Worm (Caenorhabditis elegans): ENCODE measurements around the gene ZC168.2.

ZC168.2 gene

DNA sequence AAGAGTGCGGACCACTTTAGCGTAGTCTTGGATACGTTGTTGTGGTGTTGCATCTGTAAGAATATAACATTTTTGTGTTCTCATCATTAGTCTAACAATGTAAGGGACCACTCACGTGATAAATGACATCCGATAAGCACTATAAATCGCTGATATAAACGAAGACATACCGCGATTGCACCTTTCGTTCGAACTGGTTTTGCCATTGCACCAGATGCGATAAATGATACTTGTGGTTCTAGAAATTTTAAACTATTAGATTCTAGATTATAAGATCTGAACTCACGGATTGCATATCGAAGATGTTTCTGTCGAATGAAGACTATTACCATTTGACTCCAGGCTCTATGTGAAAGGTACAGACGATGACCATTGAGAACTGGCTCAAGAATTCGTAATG is 43.5 kb downstream of the ZC168.2 start:
- TF ChIP-seq aha-1 (tag) (peak; percentile 94), lir-3 (tag; optimal IDR thresholded peaks at IDR 0.05) (no peak)

DNA sequence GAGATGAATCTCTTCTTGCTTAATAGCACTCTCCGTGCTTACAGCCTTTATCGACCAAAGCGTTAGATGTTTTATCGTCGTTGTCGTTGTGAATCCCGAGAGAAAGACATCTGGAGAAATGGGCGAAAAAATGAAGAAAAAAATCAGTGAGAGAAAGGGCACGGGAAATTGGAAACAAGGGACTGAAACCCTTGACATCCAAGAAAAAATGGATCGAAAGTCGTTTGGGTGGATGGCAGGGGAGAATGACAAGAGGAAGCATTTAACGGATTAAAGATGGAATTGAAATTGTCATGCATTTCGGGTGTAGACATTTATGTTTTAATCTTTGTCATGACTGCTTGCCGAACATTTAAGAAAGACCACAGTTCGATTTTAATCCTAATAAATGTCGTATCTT is 46.0 kb downstream of the ZC168.2 start, which contains the start of gene inpp-1:
Gene inpp-1, minus strand, starts transcription at position 101 of the 400 bp plus-strand sequence.
- no peak for TF ChIP-seq nhr-76 (tag; optimal IDR thresholded peaks at IDR 0.05)
- TF ChIP-seq ztf-7 (tag; optimal IDR thresholded peaks at IDR 0.05) = no peak
- no peak for TF ChIP-seq arid-1 (GFP tag; conservative IDR thresholded peaks at IDR 0.05)
- no peak for TF ChIP-seq lin-13 (GFP tag; optimal IDR thresholded peaks at IDR 0.05)
- TF ChIP-seq aha-1 (tag) = no peak
- TF ChIP-seq ceh-62 (tag; optimal IDR thresholded peaks at IDR 0.05) = no peak
- TF ChIP-seq rbr-2 (tag; optimal IDR thresholded peaks at IDR 0.05) = no peak
- no peak for TF ChIP-seq lin-15B (tag; optimal IDR thresholded peaks at IDR 0.05)
- TF ChIP-seq nhr-102 (tag; optimal IDR thresholded peaks at IDR 0.05) = no peak
- TF ChIP-seq hmg-1.1 (GFP tag; IDR thresholded peaks at IDR 0.05) = no peak
- no peak for TF ChIP-seq fos-1 (tag; optimal IDR thresholded peaks at IDR 0.05)
- TF ChIP-seq ceh-44 (GFP tag; IDR thresholded peaks at IDR 0.05) = no peak
- no peak for TF ChIP-seq lir-3 (tag; optimal IDR thresholded peaks at IDR 0.05)
- no peak for TF ChIP-seq mes-2 (tag; optimal IDR thresholded peaks at IDR 0.05; ENCODE audit: poor library complexity, severe bottlenecking)
- TF ChIP-seq vab-7 (GFP tag; IDR thresholded peaks at IDR 0.05) = no peak

DNA sequence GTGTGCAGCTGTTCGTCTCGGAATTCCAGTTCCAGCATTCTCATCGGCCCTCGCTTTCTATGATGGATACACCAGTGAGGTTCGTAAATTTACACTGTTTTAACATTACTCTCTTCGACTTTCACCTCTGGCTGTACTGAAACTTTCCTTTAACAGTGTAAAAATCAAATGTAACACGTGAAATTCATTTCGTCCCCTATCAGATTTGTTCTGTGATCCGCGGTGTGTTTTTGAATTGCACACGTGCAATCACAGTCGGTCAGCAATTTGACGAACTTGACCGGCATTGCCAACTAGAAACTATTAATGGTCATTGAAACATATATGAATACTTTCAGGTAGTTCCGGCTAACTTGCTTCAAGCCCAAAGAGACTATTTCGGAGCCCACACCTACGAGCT is 49.2 kb downstream of the ZC168.2 start:
- TF ChIP-seq ceh-32 (tag; optimal IDR thresholded peaks at IDR 0.05; ENCODE audit: poor library complexity) (no peak), nhr-28 (tag; optimal IDR thresholded peaks at IDR 0.05) (peak; percentile 7), nhr-237 (tag; optimal IDR thresholded peaks at IDR 0.05) (no peak), mxl-2 (GFP tag; conservative IDR thresholded peaks at IDR 0.05) (0 out of 2 replicates have a peak, but pooled peaks have one; percentile 49), nhr-48 (tag; optimal IDR thresholded peaks at IDR 0.05) (no peak), hlh-30 (tag; optimal IDR thresholded peaks at IDR 0.05; ENCODE audit: insufficient read depth) (peak; percentile 17), lir-3 (tag; optimal IDR thresholded peaks at IDR 0.05) (no peak), dpl-1 (GFP tag; optimal IDR thresholded peaks at IDR 0.05) (no peak), mxl-3 (GFP tag; optimal IDR thresholded peaks at IDR 0.05) (peak; percentile 1), unc-130 (GFP tag; optimal IDR thresholded peaks at IDR 0.05) (no peak), unc-62 (GFP tag; optimal IDR thresholded peaks at IDR 0.05 in 1 of 2) (peak in 1 of 2 experiments; percentile 66), unc-62 (tag; optimal IDR thresholded peaks at IDR 0.05) (no peak)

DNA sequence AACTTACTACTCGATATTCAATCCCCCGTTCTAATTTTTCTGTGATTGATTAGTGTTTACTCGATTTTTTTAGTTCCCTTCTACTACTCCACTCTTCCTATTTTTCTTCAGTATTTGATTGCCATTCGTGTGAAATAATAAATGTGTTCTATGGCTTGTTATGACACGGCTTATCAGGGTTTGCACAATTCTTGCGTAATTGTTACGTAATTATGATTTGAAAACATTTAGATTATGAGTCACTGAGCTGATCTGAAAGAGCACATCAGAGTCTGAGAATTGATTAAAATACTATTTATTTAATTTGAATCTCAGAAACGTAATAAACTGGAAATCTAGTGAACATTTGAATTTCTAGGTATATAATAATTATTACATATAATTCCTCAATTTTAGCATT is 49.8 kb downstream of the ZC168.2 start:
- TF ChIP-seq gei-8 (GFP tag; optimal IDR thresholded peaks at IDR 0.05) (no peak), snpc-1.2 (GFP tag; IDR thresholded peaks at IDR 0.05) (0 out of 2 replicates have a peak, but pooled peaks have one; percentile 14)

DNA sequence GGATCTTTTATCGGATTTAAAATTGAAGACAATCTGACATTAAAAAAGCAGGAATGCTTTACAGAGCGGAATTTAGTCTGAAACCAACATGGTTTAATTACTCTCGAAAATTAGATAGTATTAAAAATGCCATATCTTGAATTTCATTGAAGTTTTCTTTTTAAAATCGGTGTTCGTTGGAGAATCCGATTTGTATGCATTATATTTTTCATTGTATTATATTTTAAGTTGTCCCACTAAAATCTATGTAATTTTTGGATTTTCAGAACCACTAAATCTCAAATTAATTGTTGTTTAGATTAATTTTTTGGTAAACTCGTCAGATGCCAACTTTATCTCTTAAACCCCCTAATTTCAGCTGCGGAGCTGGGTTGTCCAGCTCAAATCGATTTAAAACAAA is 50.7 kb downstream of the ZC168.2 start:
- peak; percentile 57; the same call in 1 of the 2 replicates for TF ChIP-seq ctbp-1 (GFP tag; IDR thresholded peaks at IDR 0.05)
- no peak for TF ChIP-seq ZK337.2 (GFP tag; IDR thresholded peaks at IDR 0.05)
- TF ChIP-seq madf-9 (GFP tag; conservative IDR thresholded peaks at IDR 0.05) = 0 out of 2 replicates have a peak, but pooled peaks have one; percentile 17
- peak; percentile 38 for TF ChIP-seq nhr-237 (tag; optimal IDR thresholded peaks at IDR 0.05)
- 0 out of 2 replicates have a peak, but pooled peaks have one; percentile 39 for TF ChIP-seq nhr-42 (GFP tag; IDR thresholded peaks at IDR 0.05)
- 0 out of 2 replicates have a peak, but pooled peaks have one; percentile 55 for TF ChIP-seq zfp-3 (GFP tag; conservative IDR thresholded peaks at IDR 0.05)
- peak; percentile 19 for TF ChIP-seq nhr-25 (tag; optimal IDR thresholded peaks at IDR 0.05; ENCODE audit: borderline replicate concordance, insufficient read depth)
- TF ChIP-seq lin-38 (GFP tag; IDR thresholded peaks at IDR 0.05) = 0 out of 2 replicates have a peak, but pooled peaks have one; percentile 12
- no peak for TF ChIP-seq aha-1 (tag)
- TF ChIP-seq nhr-77 (tag; optimal IDR thresholded peaks at IDR 0.05) = no peak
- TF ChIP-seq arid-1 (GFP tag; conservative IDR thresholded peaks at IDR 0.05) = 0 out of 2 replicates have a peak, but pooled peaks have one; percentile 29
- TF ChIP-seq T26A8.4 (GFP tag; IDR thresholded peaks at IDR 0.05) = peak; percentile 86
- no peak for TF ChIP-seq lin-13 (GFP tag; optimal IDR thresholded peaks at IDR 0.05)
- peak in 1 of 2 experiments; percentile 26 for TF ChIP-seq lsy-2 (tag; optimal IDR thresholded peaks at IDR 0.05)
- TF ChIP-seq lim-7 (GFP tag; IDR thresholded peaks at IDR 0.05) = 0 out of 2 replicates have a peak, but pooled peaks have one; percentile 28
- TF ChIP-seq zip-2 (tag; optimal IDR thresholded peaks at IDR 0.05) = no peak
- peak; percentile 22 for TF ChIP-seq mep-1 (tag; optimal IDR thresholded peaks at IDR 0.05)
- TF ChIP-seq nhr-102 (tag; optimal IDR thresholded peaks at IDR 0.05) = peak; percentile 8
